Worm (Caenorhabditis elegans) whole organism, L4/young adult: Measurements from ENCODE around the gene clec-138.

ENCODE experiments used
- dao-5 ChIP-seq: sonication (generic microtip); optimal IDR thresholded peaks from 2 replicates; lab custom pipeline; 2016; ENCODE audit warnings: missing genotype, missing genetic modification characterization, moderate library complexity, missing compliant biosample characterization
- him-1 ChIP-seq: sonication (generic microtip); optimal IDR thresholded peaks from 2 replicates; lab custom pipeline; 2016; ENCODE audit warnings: missing genotype, missing genetic modification reagents, missing genetic modification characterization, missing compliant biosample characterization

ce11 chrII:4608073-4608472 is 11.5 kb downstream of the clec-138 start, which contains the start of gene F35D11.3:
- TF ChIP-seq him-1 (tag; lab: Kevin White, UChicago) (no peak), dao-5 (tag; lab: Kevin White, UChicago) (no peak)
